Worm (Caenorhabditis elegans): ENCODE data around the gene rfip-2.
A peak's percentile ranks its signal among the peaks of the same experiment; 100 is the strongest.

rfip-2 gene

DNA sequence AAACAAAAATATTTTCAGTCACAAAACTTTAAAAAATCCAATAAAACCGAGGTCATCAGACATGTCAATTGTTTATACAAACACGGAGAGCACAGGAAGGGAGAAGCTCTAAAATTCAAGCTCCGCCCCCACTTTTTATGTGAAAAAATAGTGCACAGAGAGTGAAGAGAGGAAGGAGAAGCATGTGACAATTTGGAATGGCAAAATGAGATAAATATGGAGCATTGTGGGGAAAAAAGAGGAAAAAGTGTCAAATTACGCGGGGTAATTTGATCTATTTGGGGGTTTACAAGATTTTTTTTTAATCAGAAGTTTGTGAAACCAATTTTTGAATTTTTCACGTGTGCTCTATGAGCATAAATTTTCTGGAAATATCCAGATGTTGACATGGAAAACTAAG, 39.4 kb downstream of the rfip-2 start (continued):
- TF ChIP-seq nhr-47 (tag; optimal IDR thresholded peaks at IDR 0.05) (peak; percentile 29), nhr-84 (tag; optimal IDR thresholded peaks at IDR 0.05) (no peak), nhr-12 (tag; optimal IDR thresholded peaks at IDR 0.05) (no peak), lin-39 (tag; optimal IDR thresholded peaks at IDR 0.05) (no peak), nhr-20 (tag; optimal IDR thresholded peaks at IDR 0.05) (peak; percentile 18), efl-1 (optimal IDR thresholded peaks at IDR 0.05) (no peak), efl-1 (GFP tag; optimal IDR thresholded peaks at IDR 0.05 in 1 of 2) (no peak), unc-62 (GFP tag; optimal IDR thresholded peaks at IDR 0.05) (no peak), sptf-1 (tag; optimal IDR thresholded peaks at IDR 0.05) (no peak), pag-3 (tag; optimal IDR thresholded peaks at IDR 0.05; ENCODE audit: borderline replicate concordance, insufficient read depth) (no peak), mef-2 (tag; optimal IDR thresholded peaks at IDR 0.05) (no peak), efl-3 (GFP tag; optimal IDR thresholded peaks at IDR 0.05) (no peak), ama-1 (optimal IDR thresholded peaks at IDR 0.05) (no peak), nhr-77 (tag; optimal IDR thresholded peaks at IDR 0.05) (no peak)

DNA sequence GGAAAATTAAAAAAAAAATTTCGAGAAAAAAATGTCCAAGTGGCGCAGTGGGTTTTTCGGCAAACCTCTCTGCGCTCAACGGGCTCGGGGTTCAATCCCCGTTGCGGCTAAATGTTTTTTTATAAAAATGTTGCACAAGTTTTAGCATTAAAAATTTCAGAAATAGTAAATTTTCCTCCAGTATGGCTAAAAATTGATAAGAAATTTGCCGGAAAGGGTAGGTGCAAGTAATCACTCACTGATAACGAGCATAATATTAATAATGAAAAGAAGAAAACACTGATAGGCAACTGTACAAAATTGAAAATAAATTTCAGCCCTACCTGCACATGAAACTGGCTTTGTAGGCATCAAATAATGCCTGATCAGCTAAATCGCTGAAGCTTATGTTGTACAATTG, 40.8 kb downstream of the rfip-2 start:
- no peak for TF ChIP-seq egl-27 (tag; optimal IDR thresholded peaks at IDR 0.05)
- TF ChIP-seq elt-2 (tag; optimal IDR thresholded peaks at IDR 0.05) = peak; percentile 61
- no peak for TF ChIP-seq unc-98 (GFP tag; IDR thresholded peaks at IDR 0.05)
- TF ChIP-seq pqm-1 (tag; optimal IDR thresholded peaks at IDR 0.05) = peak; percentile 40

DNA sequence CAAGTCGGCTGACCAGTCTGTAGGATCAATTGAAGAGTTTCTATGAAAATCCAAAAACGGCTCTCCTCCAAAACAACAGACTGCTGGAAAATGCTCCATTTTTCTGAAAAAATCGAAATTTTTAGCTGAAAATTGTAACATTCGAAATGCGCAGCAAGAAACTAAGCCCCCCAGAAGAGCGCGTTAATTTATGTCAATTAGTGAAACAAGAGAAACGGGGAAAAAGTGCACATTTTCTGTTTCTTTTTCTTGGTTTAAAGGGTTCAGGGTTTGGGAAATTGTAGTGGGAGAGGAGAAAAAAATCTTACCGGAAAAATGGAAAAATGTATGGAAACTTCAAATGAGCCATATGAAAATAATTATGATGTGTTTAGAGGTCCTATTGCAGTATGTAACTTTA, 41.6 kb downstream of the rfip-2 start, which contains the start of gene C08G5.7:
Gene C08G5.7 (minus strand): TSS at position 101 of the 400 bp plus-strand sequence.
- no peak for TF ChIP-seq dsc-1 (tag; optimal IDR thresholded peaks at IDR 0.05)
- TF ChIP-seq hlh-17 (GFP tag; optimal IDR thresholded peaks at IDR 0.05; ENCODE audit: borderline replicate concordance) = no peak
- TF ChIP-seq egl-27 (tag; optimal IDR thresholded peaks at IDR 0.05) = no peak
- no peak for TF ChIP-seq efl-3 (GFP tag; optimal IDR thresholded peaks at IDR 0.05)
- no peak for TF ChIP-seq nhr-71 (tag; optimal IDR thresholded peaks at IDR 0.05)
- TF ChIP-seq C34B4.2 (tag; optimal IDR thresholded peaks at IDR 0.05) = no peak
- no peak for TF ChIP-seq sptf-1 (tag; optimal IDR thresholded peaks at IDR 0.05)
- TF ChIP-seq nhr-77 (tag; optimal IDR thresholded peaks at IDR 0.05) = no peak
- no peak for TF ChIP-seq egl-13 (tag; optimal IDR thresholded peaks at IDR 0.05)
- no peak for TF ChIP-seq mab-9 (GFP tag; IDR thresholded peaks at IDR 0.05)
- no peak for TF ChIP-seq nhr-76 (tag; optimal IDR thresholded peaks at IDR 0.05)
- TF ChIP-seq ceh-82 (tag; optimal IDR thresholded peaks at IDR 0.05) = no peak
- no peak for TF ChIP-seq nhr-84 (tag; optimal IDR thresholded peaks at IDR 0.05)
- no peak for TF ChIP-seq C04F5.9 (tag; optimal IDR thresholded peaks at IDR 0.05)
- TF ChIP-seq jun-1 (tag; optimal IDR thresholded peaks at IDR 0.05) = no peak
- no peak for TF ChIP-seq ceh-8 (GFP tag; optimal IDR thresholded peaks at IDR 0.05)
- TF ChIP-seq ceh-63 (GFP tag; optimal IDR thresholded peaks at IDR 0.05) = no peak
- TF ChIP-seq mep-1 (tag; optimal IDR thresholded peaks at IDR 0.05) = no peak

DNA sequence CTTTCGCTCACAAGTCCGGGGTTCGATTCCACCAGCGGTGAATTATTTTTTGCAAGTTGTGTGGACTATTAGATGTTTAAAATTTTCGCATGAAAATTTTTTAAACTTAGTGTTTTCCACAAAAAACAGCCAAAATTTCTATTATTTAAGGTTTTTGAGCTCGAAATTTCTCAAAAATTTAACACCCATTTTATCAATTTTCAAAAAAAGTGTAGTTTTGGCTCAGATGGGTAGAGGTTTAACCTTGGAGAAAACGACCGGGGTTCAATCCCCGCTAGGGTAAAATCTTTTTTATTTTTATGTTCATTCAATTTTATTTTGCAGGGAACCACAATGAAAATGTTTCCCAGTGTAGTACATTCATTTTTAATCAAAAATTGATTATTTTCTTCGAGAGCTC, 45.7 kb downstream of the rfip-2 start:
- TF ChIP-seq skn-1 (tag; optimal IDR thresholded peaks at IDR 0.05) = no peak
- no peak for TF ChIP-seq pag-3 (tag; optimal IDR thresholded peaks at IDR 0.05; ENCODE audit: borderline replicate concordance, insufficient read depth)
- no peak for TF ChIP-seq rnt-1 (tag; optimal IDR thresholded peaks at IDR 0.05)
- TF ChIP-seq C16A3.4 (tag; optimal IDR thresholded peaks at IDR 0.05) = no peak
- no peak for TF ChIP-seq efl-1 (optimal IDR thresholded peaks at IDR 0.05)
- no peak for TF ChIP-seq efl-1 (GFP tag; optimal IDR thresholded peaks at IDR 0.05 in 1 of 2)
- TF ChIP-seq ces-1 (GFP tag; optimal IDR thresholded peaks at IDR 0.05) = no peak
- TF ChIP-seq alr-1 (tag; optimal IDR thresholded peaks at IDR 0.05; ENCODE audit: borderline replicate concordance) = no peak
- TF ChIP-seq nhr-76 (tag; optimal IDR thresholded peaks at IDR 0.05) = no peak
- no peak for TF ChIP-seq fkh-10 (GFP tag; optimal IDR thresholded peaks at IDR 0.05)
- no peak for TF ChIP-seq zag-1 (tag; optimal IDR thresholded peaks at IDR 0.05)
- TF ChIP-seq ceh-88 (GFP tag; IDR thresholded peaks at IDR 0.05) = no peak
- TF ChIP-seq ceh-90 (tag; optimal IDR thresholded peaks at IDR 0.05) = no peak
- TF ChIP-seq unc-86 (tag; optimal IDR thresholded peaks at IDR 0.05) = no peak
- no peak for TF ChIP-seq lin-15B (tag; optimal IDR thresholded peaks at IDR 0.05)

All from whole organism, L1 larva.